Fruit fly (Drosophila melanogaster) whole organism, embryonic: ENCODE data around the gene CG3165.

Source experiments
- B-H2 ChIP-seq: fragments of 200-800 bp; sonication (Bioruptor generic); optimal IDR thresholded peaks from 2 replicates; lab custom pipeline; 2018; ENCODE audit warnings: missing biosample characterization, mild to moderate bottlenecking, missing genetic modification characterization
- CG10654 ChIP-seq: fragments of 200-800 bp; sonication (Bioruptor generic); optimal IDR thresholded peaks from 2 replicates; lab custom pipeline; 2016; ENCODE audit warnings: missing biosample characterization, missing genetic modification characterization
- CG12219 ChIP-seq: fragments of 200-800 bp; sonication (Bioruptor generic); optimal IDR thresholded peaks from 3 replicates; lab custom pipeline; 2018; ENCODE audit warnings: missing biosample characterization, mild to moderate bottlenecking, missing genetic modification characterization
- CG13287 ChIP-seq: fragments of 200-800 bp; sonication (Bioruptor generic); IDR thresholded peaks from 2 replicates; pipeline ENCODE4 v1.3.6; 2022; ENCODE audit warnings: missing biosample characterization, missing genetic modification characterization; ENCODE audit not compliant: partially characterized antibody
- CG13424 ChIP-seq: fragments of 200-800 bp; sonication (Bioruptor generic); optimal IDR thresholded peaks from 2 replicates; lab custom pipeline; 2019; ENCODE audit warnings: missing biosample characterization, mild to moderate bottlenecking, missing genetic modification characterization, moderate library complexity
- CG14014 ChIP-seq: fragments of 200-800 bp; sonication (Bioruptor generic); IDR thresholded peaks from 2 replicates; pipeline ENCODE4 v1.3.6; 2022; ENCODE audit warnings: missing biosample characterization, missing genetic modification characterization
- CG1602 ChIP-seq: fragments of 200-800 bp; sonication (Bioruptor generic); optimal IDR thresholded peaks from 3 replicates; lab custom pipeline; 2016; ENCODE audit warnings: missing biosample characterization, missing genetic modification characterization
- CG17361 ChIP-seq: fragments of 200-800 bp; sonication (Bioruptor generic); IDR thresholded peaks from 3 replicates; pipeline ENCODE4 v1.3.6; 2022; ENCODE audit warnings: missing biosample characterization, missing genetic modification characterization
- CG17385 ChIP-seq: fragments of 200-800 bp; sonication (Bioruptor generic); optimal IDR thresholded peaks from 3 replicates; lab custom pipeline; 2018; ENCODE audit warnings: missing biosample characterization, mild to moderate bottlenecking, missing genetic modification characterization
- CG1832 ChIP-seq: fragments of 200-800 bp; sonication (Bioruptor generic); optimal IDR thresholded peaks from 2 replicates; lab custom pipeline; 2017; ENCODE audit warnings: missing biosample characterization, mild to moderate bottlenecking, missing genetic modification characterization, inconsistent platforms
- CG31224 ChIP-seq: fragments of 200-800 bp; sonication (Bioruptor generic); IDR thresholded peaks from 2 replicates; pipeline ENCODE4 v1.3.6; 2022; ENCODE audit warnings: missing biosample characterization, missing genetic modification characterization
- CG33213 ChIP-seq: fragments of 200-800 bp; sonication (Bioruptor generic); optimal IDR thresholded peaks from 3 replicates; lab custom pipeline; 2016; ENCODE audit warnings: missing biosample characterization, missing genetic modification characterization
- CG4404 ChIP-seq: fragments of 200-800 bp; sonication (Bioruptor generic); IDR thresholded peaks from 2 replicates; pipeline ENCODE4 v1.3.6; 2022; ENCODE audit warnings: missing biosample characterization, missing genetic modification characterization
- CG8281 ChIP-seq: fragments of 200-800 bp; sonication (Bioruptor generic); optimal IDR thresholded peaks from 2 replicates; lab custom pipeline; 2018; ENCODE audit warnings: missing biosample characterization, mild to moderate bottlenecking, missing genetic modification characterization, moderate library complexity
- CG9727 ChIP-seq: fragments of 200-800 bp; sonication (Bioruptor generic); optimal IDR thresholded peaks from 3 replicates; lab custom pipeline; 2017; ENCODE audit warnings: missing biosample characterization, mild to moderate bottlenecking, missing genetic modification characterization
- D19B ChIP-seq: fragments of 200-800 bp; sonication (Bioruptor generic); optimal IDR thresholded peaks from 2 replicates; lab custom pipeline; 2017; ENCODE audit warnings: missing biosample characterization, mild to moderate bottlenecking, missing genetic modification characterization
- Doc2 ChIP-seq: fragments of 200-800 bp; sonication (Bioruptor generic); IDR thresholded peaks from 2 replicates; pipeline ENCODE4 v1.3.6; 2022; ENCODE audit warnings: missing biosample characterization, missing genetic modification characterization
- Eip74EF ChIP-seq, 2 experiments: fragments of 200-800 bp in 1 of 2; fragments of >200 bp in 1 of 2; sonication (Bioruptor generic) in 1 of 2; optimal IDR thresholded peaks; 2 replicates each; lab custom pipeline; 2017 to 2019; ENCODE audit warnings: missing biosample characterization in 2 of 2, missing genetic modification characterization in 2 of 2, mild to moderate bottlenecking in 1 of 2, moderate library complexity in 1 of 2
- HLHmδ ChIP-seq: fragments of 200-800 bp; sonication (Bioruptor generic); optimal IDR thresholded peaks from 2 replicates; lab custom pipeline; 2018; ENCODE audit warnings: missing biosample characterization, mild to moderate bottlenecking, missing genetic modification characterization, moderate library complexity
- Jarid2 ChIP-seq: fragments of 200-800 bp; sonication (Bioruptor generic); optimal IDR thresholded peaks from 3 replicates; lab custom pipeline; 2017; ENCODE audit warnings: mild to moderate bottlenecking, missing biosample characterization, missing genetic modification reagents, missing genetic modification characterization
- Med ChIP-seq: fragments of 200-800 bp; sonication (Bioruptor generic); peaks from one replicate; lab custom pipeline; 2016; ENCODE audit warnings: missing biosample characterization, missing genetic modification characterization, mild to moderate bottlenecking, inconsistent platforms, moderate library complexity
- Meics ChIP-seq: fragments of 200-800 bp; sonication (Bioruptor generic); optimal IDR thresholded peaks from 2 replicates; lab custom pipeline; 2017; ENCODE audit warnings: missing biosample characterization, mild to moderate bottlenecking, missing genetic modification characterization
- Oli ChIP-seq: fragments of 200-800 bp; sonication (Bioruptor generic); optimal IDR thresholded peaks from 2 replicates; lab custom pipeline; 2018; ENCODE audit warnings: missing biosample characterization, mild to moderate bottlenecking, missing genetic modification characterization, moderate library complexity
- Opbp ChIP-seq: fragments of 200-800 bp; sonication (Bioruptor generic); IDR thresholded peaks from 3 replicates; pipeline ENCODE4 v1.3.6; 2022; ENCODE audit warnings: missing biosample characterization, missing genetic modification characterization; ENCODE audit not compliant: partially characterized antibody
- Taf1 ChIP-seq: fragments of 200-800 bp; sonication (Bioruptor generic); IDR thresholded peaks from 2 replicates; pipeline ENCODE4 v1.3.6; 2022; ENCODE audit warnings: missing biosample characterization, missing genetic modification characterization
- Tbp ChIP-seq: fragments of >200 bp; optimal IDR thresholded peaks from 2 replicates; lab custom pipeline; 2018; ENCODE audit warnings: missing biosample characterization, missing genetic modification characterization
- Usf ChIP-seq: fragments of 200-800 bp; sonication (Bioruptor generic); optimal IDR thresholded peaks from 2 replicates; lab custom pipeline; 2017; ENCODE audit warnings: missing genotype, missing biosample characterization, missing genetic modification characterization
- ac ChIP-seq: fragments of 200-800 bp; sonication (Bioruptor generic); optimal IDR thresholded peaks from 3 replicates; lab custom pipeline; 2017; ENCODE audit warnings: missing biosample characterization, mild to moderate bottlenecking, missing genetic modification characterization
- bbx ChIP-seq: fragments of 200-800 bp; sonication (Bioruptor generic); IDR thresholded peaks from 2 replicates; pipeline ENCODE4 v1.3.6; 2022; ENCODE audit warnings: missing biosample characterization, missing genetic modification characterization; ENCODE audit not compliant: partially characterized antibody
- crp ChIP-seq, 2 experiments: fragments of 200-800 bp; sonication (Bioruptor generic); optimal IDR thresholded peaks; 2 replicates in 1 of 2; 3 replicates in 1 of 2; lab custom pipeline; 2017; ENCODE audit warnings: missing biosample characterization in 2 of 2, missing genetic modification characterization in 2 of 2, mild to moderate bottlenecking in 1 of 2, moderate library complexity in 1 of 2
- cwo ChIP-seq: fragments of 200-800 bp; sonication (Bioruptor generic); optimal IDR thresholded peaks from 3 replicates; lab custom pipeline; 2017; ENCODE audit warnings: missing biosample characterization, missing genetic modification characterization, mild to moderate bottlenecking, moderate library complexity, missing genetic modification reagents
- ham ChIP-seq: fragments of 200-800 bp; sonication (Bioruptor generic); IDR thresholded peaks from 2 replicates; pipeline ENCODE4 v1.3.6; 2022; ENCODE audit warnings: missing biosample characterization, missing genetic modification characterization
- ind ChIP-seq: fragments of 200-800 bp; sonication (Bioruptor generic); optimal IDR thresholded peaks from 3 replicates; lab custom pipeline; 2016; ENCODE audit warnings: missing biosample characterization, missing genetic modification characterization
- ken ChIP-seq: fragments of 200-800 bp; sonication (Bioruptor generic); IDR thresholded peaks from 3 replicates; pipeline ENCODE4 v1.3.6; 2022; ENCODE audit warnings: missing biosample characterization, missing genetic modification characterization
- pfk ChIP-seq: fragments of 200-800 bp; sonication (Bioruptor generic); optimal IDR thresholded peaks from 2 replicates; lab custom pipeline; 2018; ENCODE audit warnings: missing biosample characterization, mild to moderate bottlenecking, missing genetic modification characterization, moderate library complexity
- psq ChIP-seq: fragments of 200-800 bp; sonication (Bioruptor generic); optimal IDR thresholded peaks from 2 replicates; lab custom pipeline; 2017; ENCODE audit warnings: missing biosample characterization, missing genetic modification characterization
- run ChIP-seq: fragments of 200-800 bp; sonication (Bioruptor generic); optimal IDR thresholded peaks from 3 replicates; lab custom pipeline; 2018; ENCODE audit warnings: missing biosample characterization, mild to moderate bottlenecking, missing genetic modification characterization
- sens ChIP-seq: fragments of 200-800 bp; sonication (Bioruptor generic); peaks from one replicate; lab custom pipeline; 2016; ENCODE audit warnings: missing biosample characterization, missing genetic modification characterization
- seq ChIP-seq: fragments of 200-800 bp; sonication (Bioruptor generic); IDR thresholded peaks from 2 replicates; pipeline ENCODE4 v1.3.6; 2022; ENCODE audit warnings: missing biosample characterization, missing genetic modification characterization
- shn ChIP-seq: fragments of 200-800 bp; sonication (Bioruptor generic); optimal IDR thresholded peaks from 3 replicates; lab custom pipeline; 2016; ENCODE audit warnings: missing biosample characterization, missing genetic modification characterization
- so ChIP-seq: fragments of 200-800 bp; sonication (Bioruptor generic); IDR thresholded peaks from 3 replicates; pipeline ENCODE4 v1.3.6; 2022; ENCODE audit warnings: missing biosample characterization, missing genetic modification characterization
- sr ChIP-seq: fragments of 200-800 bp; sonication (Bioruptor generic); IDR thresholded peaks from 3 replicates; pipeline ENCODE4 v1.3.6; 2022; ENCODE audit warnings: missing biosample characterization, missing genetic modification characterization
- ssp ChIP-seq: fragments of 200-800 bp; sonication (Bioruptor generic); IDR thresholded peaks from 2 replicates; pipeline ENCODE4 v1.3.6; 2022; ENCODE audit warnings: missing biosample characterization, missing genetic modification characterization
- stwl ChIP-seq: fragments of 200-800 bp; sonication (Bioruptor generic); optimal IDR thresholded peaks from 3 replicates; lab custom pipeline; 2018; ENCODE audit warnings: missing biosample characterization, mild to moderate bottlenecking, missing genetic modification characterization, moderate library complexity
- tgo ChIP-seq: fragments of 200-800 bp; sonication (Bioruptor generic); IDR thresholded peaks from 3 replicates; pipeline ENCODE4 v1.3.6; 2022; ENCODE audit warnings: missing biosample characterization, missing genetic modification characterization
- tna ChIP-seq: fragments of 200-800 bp; sonication (Bioruptor generic); IDR thresholded peaks from 2 replicates; pipeline ENCODE4 v1.3.6; 2022; ENCODE audit warnings: missing biosample characterization, missing genetic modification characterization; ENCODE audit not compliant: partially characterized antibody
- toy ChIP-seq: fragments of 200-800 bp; sonication (Bioruptor generic); IDR thresholded peaks from 2 replicates; pipeline ENCODE4 v1.3.6; 2022; ENCODE audit warnings: missing biosample characterization, missing genetic modification characterization
- trem ChIP-seq: fragments of 200-800 bp; optimal IDR thresholded peaks from 3 replicates; lab custom pipeline; 2019; ENCODE audit warnings: missing biosample characterization, mild to moderate bottlenecking, missing genetic modification characterization, moderate library complexity
- tup ChIP-seq: fragments of 200-800 bp; sonication (Bioruptor generic); optimal IDR thresholded peaks from 2 replicates; lab custom pipeline; 2016; ENCODE audit warnings: missing biosample characterization, mild to moderate bottlenecking, missing genetic modification characterization, moderate library complexity
- vvl ChIP-seq: fragments of 200-800 bp; sonication (Bioruptor generic); IDR thresholded peaks from 2 replicates; pipeline ENCODE4 v1.3.6; 2022; ENCODE audit warnings: missing biosample characterization, missing genetic modification characterization
- zen2 ChIP-seq: fragments of 200-800 bp; sonication (Bioruptor generic); IDR thresholded peaks from 3 replicates; pipeline ENCODE4 v1.3.6; 2022; ENCODE audit warnings: missing biosample characterization, missing genetic modification characterization; ENCODE audit not compliant: partially characterized antibody
- zfh2 ChIP-seq: fragments of 200-800 bp; sonication (Bioruptor generic); optimal IDR thresholded peaks from 2 replicates; lab custom pipeline; 2016; ENCODE audit warnings: missing biosample characterization, missing genetic modification characterization

The CG3165 gene

DNA sequence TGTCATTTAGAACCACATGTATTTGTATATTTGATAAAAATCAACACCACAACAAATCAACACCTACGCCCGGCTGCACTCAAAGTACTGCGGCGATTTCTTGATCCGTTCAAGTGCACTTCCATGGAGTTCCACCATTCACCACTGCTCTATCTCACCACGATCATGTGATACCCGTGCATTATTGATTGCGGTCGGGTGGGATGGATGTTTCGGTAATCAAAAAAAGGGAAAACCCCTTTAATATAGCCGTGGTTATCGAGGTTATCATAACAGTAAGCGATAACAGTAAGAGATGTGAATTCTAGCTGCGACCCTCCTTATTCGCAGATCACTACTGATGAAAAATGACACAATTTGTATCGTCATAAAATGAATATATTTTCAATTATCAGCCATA lies 41.3 kb downstream of the CG3165 start, which contains the start of the genes CG17224 and CG17264:
Gene CG17224, minus strand, starts transcription at position 97 of the 400 bp plus-strand sequence.
Gene CG17264, plus strand, starts transcription at position 297 of the 400 bp plus-strand sequence.
- TF ChIP-seq trem, result peak; percentile 20
- TF ChIP-seq so (GFP tag; lab: Robert Waterston, UW), result no peak
- no peak for TF ChIP-seq CG33213 (GFP tag; lab: Kevin White, UChicago)
- TF ChIP-seq tup (GFP tag; lab: Kevin White, UChicago), result no peak
- no peak for TF ChIP-seq ken (GFP tag; lab: Robert Waterston, UW)
- TF ChIP-seq pfk (GFP tag; lab: Kevin White, UChicago), result peak; percentile 86
- TF ChIP-seq CG13287 (GFP tag; lab: Robert Waterston, UW), result no peak
- no peak for TF ChIP-seq tgo (GFP tag; lab: Robert Waterston, UW)
- TF ChIP-seq tna (GFP tag; lab: Robert Waterston, UW), result no peak
- TF ChIP-seq sens, result peak; percentile 73
- TF ChIP-seq vvl (GFP tag; lab: Robert Waterston, UW), result no peak
- no peak for TF ChIP-seq CG17361 (GFP tag; lab: Robert Waterston, UW)
- TF ChIP-seq Tbp (GFP tag; lab: Kevin White, UChicago), result no peak
- TF ChIP-seq HLHmδ, result peak; percentile 52
- no peak for TF ChIP-seq CG17385
- TF ChIP-seq CG14014 (GFP tag; lab: Robert Waterston, UW), result no peak
- TF ChIP-seq D19B (GFP tag; lab: Kevin White, UChicago), result no peak
- TF ChIP-seq B-H2 (GFP tag; lab: Kevin White, UChicago), result no peak
- TF ChIP-seq ind, result no peak
- no peak for TF ChIP-seq Oli (tag; lab: Kevin White, UChicago)
- TF ChIP-seq Doc2 (GFP tag; lab: Robert Waterston, UW), result no peak
- TF ChIP-seq ssp (GFP tag; lab: Robert Waterston, UW), result no peak
- TF ChIP-seq CG9727 (GFP tag; lab: Kevin White, UChicago), result no peak
- no peak for TF ChIP-seq CG13424
- no peak for TF ChIP-seq CG31224 (GFP tag; lab: Robert Waterston, UW)
- no peak for TF ChIP-seq Eip74EF (GFP tag; optimal IDR thresholded peaks at IDR 0.05; lab: Kevin White, UChicago)
- TF ChIP-seq sr (GFP tag; lab: Robert Waterston, UW), result peak; percentile 45; the same call in 1 of the 3 replicates
- TF ChIP-seq zen2 (GFP tag; lab: Robert Waterston, UW), result no peak
- no peak for TF ChIP-seq CG10654 (GFP tag; lab: Kevin White, UChicago)
- no peak for TF ChIP-seq zfh2 (GFP tag; lab: Kevin White, UChicago)
- no peak for TF ChIP-seq bbx (GFP tag; lab: Robert Waterston, UW)
- TF ChIP-seq ac (GFP tag; lab: Kevin White, UChicago), result no peak
- no peak for TF ChIP-seq CG4404 (GFP tag; lab: Robert Waterston, UW)
- TF ChIP-seq seq (GFP tag; lab: Robert Waterston, UW), result no peak
- no peak for TF ChIP-seq CG1602
- TF ChIP-seq Opbp (GFP tag; lab: Robert Waterston, UW), result no peak
- peak; percentile 3 for TF ChIP-seq Med (GFP tag; lab: Kevin White, UChicago)
- TF ChIP-seq psq (GFP tag; lab: Kevin White, UChicago), result no peak
- no peak for TF ChIP-seq Usf
- no peak for TF ChIP-seq CG12219 (GFP tag; lab: Kevin White, UChicago)
- no peak for TF ChIP-seq CG8281 (tag; lab: Kevin White, UChicago)
- TF ChIP-seq shn (GFP tag; lab: Kevin White, UChicago), result no peak
- TF ChIP-seq toy (GFP tag; lab: Robert Waterston, UW), result no peak
- TF ChIP-seq stwl (tag; lab: Kevin White, UChicago), result peak; percentile 37
- TF ChIP-seq Meics (GFP tag; lab: Kevin White, UChicago), result no peak
- TF ChIP-seq Taf1, result no peak
- TF ChIP-seq CG1832 (GFP tag; lab: Kevin White, UChicago), result no peak
- no peak for TF ChIP-seq ham (GFP tag; lab: Robert Waterston, UW)
- TF ChIP-seq cwo (GFP tag; lab: Kevin White, UChicago), result no peak
- no peak for TF ChIP-seq crp (GFP tag; optimal IDR thresholded peaks at IDR 0.05; lab: Kevin White, UChicago)
- no peak for TF ChIP-seq run
- TF ChIP-seq Jarid2 (GFP tag; lab: Kevin White, UChicago), result no peak
